Worm (Caenorhabditis elegans): ENCODE results near the gene mans-3.
A peak's percentile ranks its signal among the peaks of the same experiment; 100 is the strongest.

The mans-3 gene

DNA sequence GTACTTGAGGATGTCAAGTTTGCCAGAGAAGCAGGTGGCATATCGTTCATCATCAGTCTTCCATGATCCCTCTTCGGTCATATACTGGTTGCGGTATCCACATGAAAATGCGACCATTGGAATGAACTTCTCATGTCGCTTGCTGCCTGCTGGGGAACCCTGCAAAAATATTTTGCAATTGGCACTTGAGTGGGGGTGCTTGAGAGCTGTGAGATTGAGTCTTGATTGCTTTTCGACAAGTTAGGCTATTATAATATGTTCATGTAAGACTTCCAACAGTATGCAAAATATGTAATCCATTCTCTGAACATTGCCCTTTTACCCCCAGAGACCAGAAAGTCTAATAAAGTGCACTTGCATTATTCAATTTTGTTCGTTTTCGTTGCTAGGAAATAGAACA lies 49.0 kb upstream of the mans-3 start:
- TF ChIP-seq ets-4 (GFP tag; optimal IDR thresholded peaks at IDR 0.05): peak; percentile 50
- no peak for TF ChIP-seq zim-3 (tag; optimal IDR thresholded peaks at IDR 0.05)
- peak; percentile 55 for TF ChIP-seq ceh-27 (GFP tag; optimal IDR thresholded peaks at IDR 0.05)
- no peak for TF ChIP-seq F55B11.4 (tag; optimal IDR thresholded peaks at IDR 0.05; ENCODE audit: borderline replicate concordance, insufficient read depth)
- TF ChIP-seq madf-3 (GFP tag; IDR thresholded peaks at IDR 0.05): 0 out of 2 replicates have a peak, but pooled peaks have one; percentile 71

- TF ChIP-seq cebp-1 (GFP tag; IDR thresholded peaks at IDR 0.05): no peak
- TF ChIP-seq cebp-1 (tag; optimal IDR thresholded peaks at IDR 0.05): peak; percentile 57
- TF ChIP-seq tlf-1 (GFP tag; optimal IDR thresholded peaks at IDR 0.05): no peak
- TF ChIP-seq nhr-179 (tag; optimal IDR thresholded peaks at IDR 0.05): no peak
These were observed 48.3 kb upstream of the mans-3 start, which contains the start of gene apl-1 for ce11 chrX:5116816-5117459. apl-1 (minus strand) TSS chrX:5116866.

DNA sequence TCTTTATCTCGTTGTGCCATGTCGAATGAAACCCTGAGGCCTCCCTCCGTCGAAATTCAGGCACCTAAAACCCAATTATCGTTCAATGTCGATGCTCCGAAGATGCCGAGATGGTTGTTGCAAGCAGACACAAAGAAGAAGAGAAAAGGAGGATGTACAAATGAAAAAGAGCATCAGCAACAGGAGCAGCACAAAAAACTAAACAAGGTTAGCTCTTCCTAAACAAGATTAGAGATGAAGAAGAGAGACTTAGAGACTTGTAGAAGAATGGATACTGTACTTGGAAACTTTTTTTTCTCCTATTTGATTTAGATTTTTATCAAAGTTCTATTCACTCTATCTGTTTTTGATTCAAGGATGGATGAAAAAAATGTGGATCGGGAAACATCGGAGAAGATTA lies 47.6 kb upstream of the mans-3 start:
- no peak for TF ChIP-seq ztf-22 (GFP tag; optimal IDR thresholded peaks at IDR 0.05)
- peak in 1 of 3 experiments; percentile 62 for TF ChIP-seq lin-35 (GFP tag; optimal IDR thresholded peaks at IDR 0.05)

- TF ChIP-seq nfya-2 (GFP tag; IDR thresholded peaks at IDR 0.05) (no peak), attf-6 (GFP tag; IDR thresholded peaks at IDR 0.05) (no peak), pha-4 (tag; optimal IDR thresholded peaks at IDR 0.05) (no peak), ceh-27 (GFP tag; optimal IDR thresholded peaks at IDR 0.05) (peak; percentile 12), nfya-1 (tag; optimal IDR thresholded peaks at IDR 0.05; ENCODE audit: borderline replicate concordance, insufficient read depth) (no peak), lin-54 (GFP tag; optimal IDR thresholded peaks at IDR 0.05) (no peak), Y56A3A.18 (GFP tag; IDR thresholded peaks at IDR 0.05) (no peak), madf-3 (GFP tag; IDR thresholded peaks at IDR 0.05) (no peak), hmg-20 (GFP tag; IDR thresholded peaks at IDR 0.05) (no peak), aptf-2 (GFP tag; conservative IDR thresholded peaks at IDR 0.05) (no peak), ztf-28 (GFP tag; IDR thresholded peaks at IDR 0.05) (no peak), B0261.1 (tag; optimal IDR thresholded peaks at IDR 0.05) (no peak), ceh-40 (GFP tag; IDR thresholded peaks at IDR 0.05) (no peak), zfh-2 (GFP tag; conservative IDR thresholded peaks at IDR 0.05) (peak; percentile 71), gei-17 (GFP tag; optimal IDR thresholded peaks at IDR 0.05) (peak; percentile 16), hlh-12 (tag; optimal IDR thresholded peaks at IDR 0.05) (no peak), ztf-18 (tag; optimal IDR thresholded peaks at IDR 0.05) (no peak), xnd-1 (tag; optimal IDR thresholded peaks at IDR 0.05) (no peak), F37B4.10 (GFP tag; IDR thresholded peaks at IDR 0.05) (no peak), F39B2.1 (GFP tag; IDR thresholded peaks at IDR 0.05) (no peak), nhr-27 (tag; optimal IDR thresholded peaks at IDR 0.05) (no peak), hmg-1.2 (GFP tag; IDR thresholded peaks at IDR 0.05) (peak; percentile 61; the same call in 1 of the 2 replicates), let-607 (tag; optimal IDR thresholded peaks at IDR 0.05) (no peak), fkh-3 (tag; optimal IDR thresholded peaks at IDR 0.05) (no peak), ceh-100 (GFP tag; IDR thresholded peaks at IDR 0.05) (no peak), egrh-3 (GFP tag; IDR thresholded peaks at IDR 0.05) (no peak), tbx-9 (tag; optimal IDR thresholded peaks at IDR 0.05; ENCODE audit: borderline replicate concordance) (no peak), somi-1 (GFP tag; optimal IDR thresholded peaks at IDR 0.05) (no peak), madf-8 (GFP tag; conservative IDR thresholded peaks at IDR 0.05) (no peak), tbp1 (GFP tag; optimal IDR thresholded peaks at IDR 0.05) (no peak), hsf-1 (GFP tag; IDR thresholded peaks at IDR 0.05) (no peak), C17E4.6 (GFP tag; IDR thresholded peaks at IDR 0.05) (no peak), sdz-38 (tag; optimal IDR thresholded peaks at IDR 0.05) (no peak), mxl-1 (tag; optimal IDR thresholded peaks at IDR 0.05) (no peak)
These were observed 45.9 kb upstream of the mans-3 start for ce11 chrX:5119246-5119645.
